Fruit fly (Drosophila melanogaster) whole organism, adult: Measurements from ENCODE around the gene CG3104.

Experiments
- CG11617 ChIP-seq: fragments of 200-800 bp; sonication (Bioruptor generic); optimal IDR thresholded peaks from 2 replicates; lab custom pipeline; 2017; ENCODE audit warnings: mild to moderate bottlenecking, missing biosample characterization, missing genetic modification reagents, missing genetic modification characterization
- CG12768 ChIP-seq: fragments of 200-800 bp; sonication (Bioruptor generic); optimal IDR thresholded peaks from 2 replicates; lab custom pipeline; 2017; ENCODE audit warnings: missing biosample characterization, missing genetic modification characterization, mild to moderate bottlenecking, moderate library complexity, missing genetic modification reagents
- CG14711 ChIP-seq: fragments of 200-800 bp; sonication (Bioruptor generic); optimal IDR thresholded peaks from 2 replicates; lab custom pipeline; 2018; ENCODE audit warnings: missing biosample characterization, mild to moderate bottlenecking, missing genetic modification characterization, moderate library complexity
- CG1620 ChIP-seq: fragments of 200-800 bp; sonication (Bioruptor generic); optimal IDR thresholded peaks from 2 replicates; lab custom pipeline; 2016; ENCODE audit warnings: missing biosample characterization, missing genetic modification characterization
- CG33017 ChIP-seq: fragments of 200-800 bp; sonication (Bioruptor generic); optimal IDR thresholded peaks from 2 replicates; lab custom pipeline; 2018; ENCODE audit warnings: missing biosample characterization, mild to moderate bottlenecking, missing genetic modification characterization, moderate library complexity
- CG5204 ChIP-seq: fragments of 200-800 bp; sonication (Bioruptor generic); optimal IDR thresholded peaks from 2 replicates; lab custom pipeline; 2016; ENCODE audit warnings: missing biosample characterization, missing genetic modification characterization
- CG7045 ChIP-seq: fragments of 200-800 bp; sonication (Bioruptor generic); optimal IDR thresholded peaks from 2 replicates; lab custom pipeline; 2017; ENCODE audit warnings: missing biosample characterization, mild to moderate bottlenecking, missing genetic modification characterization
- CG7101 ChIP-seq: fragments of 200-800 bp; sonication (Bioruptor generic); optimal IDR thresholded peaks from 2 replicates; lab custom pipeline; 2018; ENCODE audit warnings: missing biosample characterization, mild to moderate bottlenecking, missing genetic modification characterization, moderate library complexity
- Clk ChIP-seq: fragments of 200-800 bp; sonication (Bioruptor generic); optimal IDR thresholded peaks from 2 replicates; lab custom pipeline; 2017; ENCODE audit warnings: missing biosample characterization, missing genetic modification characterization
- Crg-1 ChIP-seq: fragments of 200-800 bp; sonication (Bioruptor generic); optimal IDR thresholded peaks from 2 replicates; lab custom pipeline; 2016; ENCODE audit warnings: missing biosample characterization, missing genetic modification characterization
- Hr96 ChIP-seq: fragments of 200-800 bp; sonication (Bioruptor generic); optimal IDR thresholded peaks from 2 replicates; lab custom pipeline; 2016; ENCODE audit warnings: missing biosample characterization, missing genetic modification characterization
- Mnt ChIP-seq: fragments of 200-800 bp; sonication (Bioruptor generic); optimal IDR thresholded peaks from 2 replicates; lab custom pipeline; 2016; ENCODE audit warnings: missing biosample characterization, mild to moderate bottlenecking, missing genetic modification characterization
- bab1 ChIP-seq: fragments of 200-800 bp; sonication (Bioruptor generic); optimal IDR thresholded peaks from 3 replicates; lab custom pipeline; 2019; ENCODE audit warnings: missing biosample characterization, mild to moderate bottlenecking, missing genetic modification characterization, moderate library complexity
- cic ChIP-seq: fragments of 200-800 bp; sonication (Bioruptor generic); optimal IDR thresholded peaks from 2 replicates; lab custom pipeline; 2017; ENCODE audit warnings: missing biosample characterization, mild to moderate bottlenecking, missing genetic modification characterization, moderate library complexity
- cnc ChIP-seq, 2 experiments: fragments of >200 bp; optimal IDR thresholded peaks; 2 replicates each; lab custom pipeline; 2017
- kay ChIP-seq: fragments of 200-800 bp; sonication (Bioruptor generic); peaks from one replicate; lab custom pipeline; 2016; ENCODE audit warnings: missing biosample characterization, missing genetic modification characterization, borderline replicate concordance
- ovo ChIP-seq: fragments of 200-800 bp; sonication (Bioruptor generic); optimal IDR thresholded peaks from 2 replicates; lab custom pipeline; 2016; ENCODE audit warnings: missing biosample characterization, missing genetic modification characterization
- pad ChIP-seq: fragments of 200-800 bp; sonication (Bioruptor generic); optimal IDR thresholded peaks from 3 replicates; lab custom pipeline; 2017; ENCODE audit warnings: missing biosample characterization, missing genetic modification characterization, mild to moderate bottlenecking, moderate library complexity, missing genetic modification reagents
- tj ChIP-seq: fragments of 200-800 bp; sonication (Bioruptor generic); optimal IDR thresholded peaks from 3 replicates; lab custom pipeline; 2017; ENCODE audit warnings: missing biosample characterization, mild to moderate bottlenecking, missing genetic modification characterization, moderate library complexity
- toe ChIP-seq: fragments of 200-800 bp; sonication (Bioruptor generic); optimal IDR thresholded peaks from 2 replicates; lab custom pipeline; 2016; ENCODE audit warnings: missing biosample characterization, missing genetic modification characterization

The CG3104 gene

DNA sequence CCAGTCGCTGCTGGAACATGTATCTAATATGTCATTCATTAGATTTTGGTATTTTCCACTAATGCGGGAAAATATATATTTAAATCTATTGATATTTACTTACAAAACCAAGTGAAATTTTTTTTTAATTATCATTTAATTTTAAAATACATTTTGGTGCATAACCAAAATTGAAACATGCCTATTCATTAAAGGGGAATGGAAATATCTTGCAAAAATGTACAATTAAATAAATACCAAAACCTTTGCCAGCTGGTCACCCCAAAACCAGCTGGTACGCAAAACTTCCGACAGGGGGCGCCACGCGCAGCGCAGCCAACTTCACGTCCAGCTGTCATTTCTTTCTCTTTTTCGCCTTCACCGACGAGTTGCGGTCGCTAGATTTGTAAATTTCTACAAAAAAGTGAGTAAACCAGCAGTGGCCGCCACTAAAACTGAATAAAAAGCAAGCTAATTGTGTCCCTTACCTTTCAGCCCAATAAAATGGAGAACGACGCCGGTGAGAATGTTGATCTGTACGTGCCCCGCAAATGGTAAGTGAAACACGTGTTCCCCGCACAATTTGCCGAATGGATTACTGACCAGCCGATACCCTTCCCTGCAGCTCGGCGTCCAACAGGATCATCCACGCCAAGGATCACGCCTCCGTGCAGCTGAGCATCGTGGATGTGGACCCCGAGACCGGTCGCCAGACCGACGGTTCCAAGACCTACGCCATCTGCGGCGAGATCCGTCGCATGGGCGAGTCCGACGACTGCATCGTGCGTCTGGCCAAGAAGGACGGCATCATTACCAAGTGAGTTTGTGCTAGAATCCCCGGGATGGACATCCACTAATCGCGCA lies at the start of gene CG3104, which contains the start of gene RpS21:
Gene CG3104, minus strand, starts transcription at position 6 of the 843 bp plus-strand sequence.
Gene RpS21, plus strand, starts transcription at position 298 of the 843 bp plus-strand sequence.
- TF ChIP-seq Mnt (GFP tag; lab: Kevin White, UChicago) (peak; percentile 95), cic (GFP tag; lab: Kevin White, UChicago) (peak; percentile 65), bab1 (GFP tag; lab: Kevin White, UChicago) (peak; percentile 73), tj (GFP tag; lab: Kevin White, UChicago) (peak; percentile 65), CG7045 (GFP tag; lab: Kevin White, UChicago) (peak; percentile 83), Crg-1 (GFP tag; lab: Kevin White, UChicago) (peak; percentile 91), Clk (GFP tag; lab: Kevin White, UChicago) (peak; percentile 69), CG14711 (tag; lab: Kevin White, UChicago) (peak; percentile 60), CG7101 (tag; lab: Kevin White, UChicago) (peak; percentile 88), CG5204 (peak; percentile 75), CG11617 (GFP tag; lab: Kevin White, UChicago) (peak; percentile 92), CG33017 (tag; lab: Kevin White, UChicago) (peak; percentile 53), CG1620 (GFP tag; lab: Kevin White, UChicago) (peak; percentile 96), pad (GFP tag; lab: Kevin White, UChicago) (peak; percentile 83), Hr96 (GFP tag; lab: Kevin White, UChicago) (peak; percentile 90), cnc (optimal IDR thresholded peaks at IDR 0.05; lab: Kevin White, UChicago) (no peak), ovo (GFP tag; lab: Kevin White, UChicago) (peak; percentile 88), kay (GFP tag; lab: Kevin White, UChicago) (no peak), toe (GFP tag; lab: Kevin White, UChicago) (peak; percentile 83), CG12768 (peak; percentile 75)

DNA sequence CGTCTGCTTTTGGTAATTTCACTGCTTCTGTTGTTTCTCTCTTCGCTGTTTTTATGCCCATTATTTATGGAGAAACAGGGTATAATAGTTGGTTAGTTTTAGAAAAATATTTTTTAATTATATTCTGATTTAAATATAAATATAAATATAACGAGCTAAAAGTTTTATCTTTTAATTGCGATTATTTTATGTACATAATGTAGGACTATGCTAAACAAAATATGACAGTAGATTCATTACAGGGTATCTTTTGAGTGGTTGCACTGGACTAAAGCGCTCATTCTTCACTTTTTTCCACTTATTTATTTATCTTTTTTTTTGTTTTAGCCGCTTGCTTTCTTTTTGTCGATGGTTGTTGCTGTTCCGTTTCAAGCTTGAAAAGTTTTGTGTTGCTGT lies 49.5 kb upstream of the CG3104 start:
- TF ChIP-seq CG7045 (GFP tag; lab: Kevin White, UChicago) (no peak), CG14711 (tag; lab: Kevin White, UChicago) (peak; percentile 68), bab1 (GFP tag; lab: Kevin White, UChicago) (peak; percentile 92), CG12768 (no peak), Mnt (GFP tag; lab: Kevin White, UChicago) (no peak), CG5204 (no peak), pad (GFP tag; lab: Kevin White, UChicago) (no peak), Crg-1 (GFP tag; lab: Kevin White, UChicago) (no peak), toe (GFP tag; lab: Kevin White, UChicago) (no peak), ovo (GFP tag; lab: Kevin White, UChicago) (no peak), cic (GFP tag; lab: Kevin White, UChicago) (no peak), CG33017 (tag; lab: Kevin White, UChicago) (peak; percentile 42), cnc (optimal IDR thresholded peaks at IDR 0.05; lab: Kevin White, UChicago) (no peak), kay (GFP tag; lab: Kevin White, UChicago) (no peak), CG7101 (tag; lab: Kevin White, UChicago) (peak; percentile 65), tj (GFP tag; lab: Kevin White, UChicago) (peak; percentile 69), CG11617 (GFP tag; lab: Kevin White, UChicago) (no peak), Hr96 (GFP tag; lab: Kevin White, UChicago) (no peak), Clk (GFP tag; lab: Kevin White, UChicago) (no peak), CG1620 (GFP tag; lab: Kevin White, UChicago) (no peak)

DNA sequence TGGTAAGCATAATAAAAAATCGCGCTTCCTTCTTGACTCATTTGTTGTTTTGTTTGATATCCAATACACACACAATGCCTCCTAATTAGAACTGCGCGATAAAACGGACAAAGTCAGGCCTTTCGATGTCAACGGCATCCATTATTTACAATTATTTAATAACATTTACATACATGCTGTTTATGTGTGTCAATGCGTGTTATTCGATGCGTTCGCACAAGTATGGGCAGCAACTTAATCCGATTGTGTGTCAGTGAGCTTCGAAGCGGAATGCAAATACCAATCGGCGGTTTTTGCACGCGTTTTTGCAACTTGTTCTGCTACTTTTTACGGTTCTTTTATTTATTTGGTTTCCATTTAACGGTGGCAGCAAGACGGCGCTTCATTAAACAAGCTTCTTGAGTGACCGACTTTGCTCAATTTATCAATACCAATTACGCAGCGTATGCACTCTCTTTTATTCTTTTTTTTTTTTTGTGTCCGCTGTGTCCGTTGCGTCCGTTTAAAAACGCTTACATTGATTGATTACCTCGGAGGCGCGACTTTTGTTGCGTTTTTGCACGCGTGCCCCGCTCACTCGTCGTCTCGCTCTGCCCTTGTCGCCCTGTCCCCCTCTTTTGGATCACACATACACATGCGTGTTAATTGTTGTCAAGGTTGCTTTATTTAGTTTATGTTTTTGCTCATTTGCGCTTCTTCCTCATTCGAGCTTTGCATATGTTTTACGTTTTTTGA lies 48.9 kb upstream of the CG3104 start:
- TF ChIP-seq CG11617 (GFP tag; lab: Kevin White, UChicago) (no peak), ovo (GFP tag; lab: Kevin White, UChicago) (peak; percentile 11), tj (GFP tag; lab: Kevin White, UChicago) (peak; percentile 93)

DNA sequence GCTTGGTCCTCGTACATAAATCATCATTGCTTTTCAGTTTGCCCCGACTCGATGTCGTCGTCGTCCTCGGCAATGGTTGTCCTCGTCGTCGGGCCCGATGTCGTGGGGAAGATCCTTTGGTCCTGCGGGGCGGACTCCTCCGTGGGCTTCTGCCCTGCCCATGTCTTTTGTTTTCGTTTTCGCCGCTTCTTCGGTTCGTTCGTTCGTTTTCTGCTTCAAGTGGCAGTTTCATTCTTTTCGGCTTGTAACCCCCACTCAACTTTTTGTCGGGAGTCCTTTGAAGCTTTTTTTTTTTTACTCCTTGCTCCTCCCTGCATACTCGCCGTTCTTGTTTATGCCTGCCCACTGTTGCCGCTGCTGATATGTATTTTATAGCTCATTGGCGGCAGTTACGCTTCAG lies 48.1 kb upstream of the CG3104 start:
- no peak for TF ChIP-seq Clk (GFP tag; lab: Kevin White, UChicago)
- no peak for TF ChIP-seq cic (GFP tag; lab: Kevin White, UChicago)
- TF ChIP-seq CG33017 (tag; lab: Kevin White, UChicago) = no peak
- no peak for TF ChIP-seq CG14711 (tag; lab: Kevin White, UChicago)
- no peak for TF ChIP-seq toe (GFP tag; lab: Kevin White, UChicago)
- TF ChIP-seq bab1 (GFP tag; lab: Kevin White, UChicago) = no peak
- TF ChIP-seq cnc (optimal IDR thresholded peaks at IDR 0.05; lab: Kevin White, UChicago) = no peak
- TF ChIP-seq CG7045 (GFP tag; lab: Kevin White, UChicago) = no peak
- no peak for TF ChIP-seq tj (GFP tag; lab: Kevin White, UChicago)
- no peak for TF ChIP-seq Hr96 (GFP tag; lab: Kevin White, UChicago)

DNA sequence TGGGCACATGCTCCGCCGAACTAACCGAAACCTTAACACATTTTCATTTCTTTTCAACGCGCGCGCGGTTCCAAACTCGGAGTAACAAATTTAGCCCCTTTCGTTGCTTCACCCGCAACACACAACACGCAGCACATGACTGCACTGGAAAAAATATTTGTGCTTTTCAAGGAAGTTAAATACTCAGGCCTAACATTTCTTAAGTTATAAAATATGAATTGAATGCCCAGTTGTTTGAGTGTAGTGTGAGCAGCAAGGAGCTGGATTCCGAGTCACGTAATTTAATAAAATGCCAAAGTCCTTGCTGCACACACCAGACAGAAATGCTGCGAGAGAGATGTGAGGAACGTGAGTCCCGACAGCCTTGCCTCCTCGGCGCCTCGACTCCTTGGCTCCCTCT lies 45.9 kb upstream of the CG3104 start:
- TF ChIP-seq pad (GFP tag; lab: Kevin White, UChicago) (no peak), CG11617 (GFP tag; lab: Kevin White, UChicago) (no peak), Mnt (GFP tag; lab: Kevin White, UChicago) (no peak), CG7101 (tag; lab: Kevin White, UChicago) (no peak), Clk (GFP tag; lab: Kevin White, UChicago) (no peak), tj (GFP tag; lab: Kevin White, UChicago) (no peak), CG5204 (no peak), CG1620 (GFP tag; lab: Kevin White, UChicago) (no peak), cic (GFP tag; lab: Kevin White, UChicago) (no peak), Hr96 (GFP tag; lab: Kevin White, UChicago) (no peak), kay (GFP tag; lab: Kevin White, UChicago) (no peak), bab1 (GFP tag; lab: Kevin White, UChicago) (no peak), CG12768 (no peak), ovo (GFP tag; lab: Kevin White, UChicago) (no peak), toe (GFP tag; lab: Kevin White, UChicago) (no peak), CG7045 (GFP tag; lab: Kevin White, UChicago) (no peak), CG14711 (tag; lab: Kevin White, UChicago) (no peak)
